Fruit fly (Drosophila melanogaster): ENCODE results near the gene Cpr67Fa2.
A peak's percentile ranks its signal among the peaks of the same experiment; 100 is the strongest.

DNA sequence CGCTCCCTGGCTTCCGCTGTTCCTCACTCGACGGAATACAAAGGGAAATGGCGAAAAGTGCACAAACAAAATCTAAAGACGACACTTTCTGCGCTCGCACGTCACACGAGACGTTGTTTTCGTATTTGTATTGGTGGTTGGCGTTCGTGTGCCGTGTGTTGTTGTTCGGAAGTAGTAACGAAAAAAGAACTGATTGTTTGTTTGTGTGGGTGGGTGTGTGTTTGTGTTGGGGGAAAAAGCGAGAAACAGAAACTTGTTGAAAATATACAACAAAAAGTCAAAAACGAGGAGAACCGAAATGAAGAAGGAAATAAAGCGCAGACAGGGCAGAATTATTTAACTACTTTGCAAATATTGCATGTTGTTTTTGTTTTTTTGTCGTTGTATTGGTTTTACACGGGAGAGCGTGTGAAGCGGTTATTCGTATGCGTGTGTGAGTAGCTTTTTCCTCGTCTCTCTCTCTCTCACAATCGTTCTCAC lies 6.8 kb downstream of the Cpr67Fa2 start:
- TF ChIP-seq CG8478 (optimal IDR thresholded peaks at IDR 0.05): peak; percentile 81
- no peak for TF ChIP-seq Dll (optimal IDR thresholded peaks at IDR 0.05)
- no peak for TF ChIP-seq psq (optimal IDR thresholded peaks at IDR 0.05)
